Fruit fly (Drosophila melanogaster) whole organism, embryonic: Measurements from ENCODE around the gene trbl.

ENCODE experiments used
- Asciz ChIP-seq: fragments of 200-800 bp; sonication (Bioruptor generic); optimal IDR thresholded peaks from 2 replicates; lab custom pipeline; 2017; ENCODE audit warnings: missing biosample characterization, mild to moderate bottlenecking, missing genetic modification characterization, missing genetic modification reagents
- Blimp-1 ChIP-seq: fragments of 200-800 bp; sonication (Bioruptor generic); optimal IDR thresholded peaks from 3 replicates; lab custom pipeline; 2018; ENCODE audit warnings: missing biosample characterization, missing genetic modification characterization, mild to moderate bottlenecking, moderate library complexity, missing genetic modification reagents
- CG10543 ChIP-seq: fragments of 200-800 bp; sonication (Bioruptor generic); optimal IDR thresholded peaks from 3 replicates; lab custom pipeline; 2017; ENCODE audit warnings: missing biosample characterization, mild to moderate bottlenecking, missing genetic modification characterization, moderate library complexity
- CG10654 ChIP-seq: fragments of 200-800 bp; sonication (Bioruptor generic); optimal IDR thresholded peaks from 2 replicates; lab custom pipeline; 2016; ENCODE audit warnings: missing biosample characterization, missing genetic modification characterization
- CG11560 ChIP-seq: fragments of 200-800 bp; sonication (Bioruptor generic); IDR thresholded peaks from 3 replicates; pipeline ENCODE4 v1.3.6; 2022; ENCODE audit warnings: missing biosample characterization, missing genetic modification characterization
- CG13624 ChIP-seq: fragments of 200-800 bp; sonication (Bioruptor generic); optimal IDR thresholded peaks from 2 replicates; lab custom pipeline; 2016; ENCODE audit warnings: missing biosample characterization, missing genetic modification characterization
- CG13775 ChIP-seq: fragments of 200-800 bp; sonication (Bioruptor generic); optimal IDR thresholded peaks from 3 replicates; lab custom pipeline; 2017; ENCODE audit warnings: missing biosample characterization, mild to moderate bottlenecking, missing genetic modification characterization
- CG14014 ChIP-seq: fragments of 200-800 bp; sonication (Bioruptor generic); IDR thresholded peaks from 2 replicates; pipeline ENCODE4 v1.3.6; 2022; ENCODE audit warnings: missing biosample characterization, missing genetic modification characterization
- CG14441 ChIP-seq: fragments of 200-800 bp; sonication (Bioruptor generic); IDR thresholded peaks from 2 replicates; pipeline ENCODE4 v1.3.6; 2022; ENCODE audit warnings: missing biosample characterization, missing genetic modification characterization
- CG15601 ChIP-seq: fragments of 200-800 bp; sonication (Bioruptor generic); optimal IDR thresholded peaks from 3 replicates; lab custom pipeline; 2019; ENCODE audit warnings: missing biosample characterization, mild to moderate bottlenecking, missing genetic modification characterization, moderate library complexity
- CG17385 ChIP-seq: fragments of 200-800 bp; sonication (Bioruptor generic); optimal IDR thresholded peaks from 3 replicates; lab custom pipeline; 2018; ENCODE audit warnings: missing biosample characterization, mild to moderate bottlenecking, missing genetic modification characterization
- CG18476 ChIP-seq: fragments of 200-800 bp; sonication (Bioruptor generic); optimal IDR thresholded peaks from 2 replicates; lab custom pipeline; 2016; ENCODE audit warnings: missing biosample characterization, mild to moderate bottlenecking, missing genetic modification characterization
- CG2875 ChIP-seq: fragments of 200-800 bp; sonication (Bioruptor generic); optimal IDR thresholded peaks from 2 replicates; lab custom pipeline; 2017; ENCODE audit warnings: missing biosample characterization, mild to moderate bottlenecking, missing genetic modification characterization, missing genetic modification reagents
- CG31365 ChIP-seq: fragments of 200-800 bp; sonication (Bioruptor generic); optimal IDR thresholded peaks from 2 replicates; lab custom pipeline; 2018; ENCODE audit warnings: missing biosample characterization, mild to moderate bottlenecking, missing genetic modification characterization
- CG34422 ChIP-seq: fragments of 200-800 bp; sonication (Bioruptor generic); IDR thresholded peaks from 3 replicates; pipeline ENCODE4 v1.3.6; 2022; ENCODE audit warnings: missing biosample characterization, missing genetic modification characterization
- CG4328 ChIP-seq: fragments of 200-800 bp; sonication (Bioruptor generic); optimal IDR thresholded peaks from 3 replicates; lab custom pipeline; 2017; ENCODE audit warnings: missing biosample characterization, missing genetic modification reagents, missing genetic modification characterization
- CG5180 ChIP-seq: fragments of 200-800 bp; sonication (Bioruptor generic); optimal IDR thresholded peaks from 3 replicates; lab custom pipeline; 2017; ENCODE audit warnings: missing biosample characterization, missing genetic modification characterization, mild to moderate bottlenecking, moderate library complexity, missing genetic modification reagents
- CG5953 ChIP-seq: fragments of 200-800 bp; sonication (Bioruptor generic); IDR thresholded peaks from 2 replicates; pipeline ENCODE4 v1.3.6; 2022; ENCODE audit warnings: missing biosample characterization, missing genetic modification characterization
- CG6791 ChIP-seq: fragments of 200-800 bp; sonication (Bioruptor generic); IDR thresholded peaks from 3 replicates; pipeline ENCODE4 v1.3.6; 2022; ENCODE audit warnings: missing biosample characterization, missing genetic modification characterization; ENCODE audit not compliant: partially characterized antibody
- CG6813 ChIP-seq: fragments of 200-800 bp; sonication (Bioruptor generic); optimal IDR thresholded peaks from 2 replicates; lab custom pipeline; 2017; ENCODE audit warnings: missing biosample characterization, missing genetic modification characterization, mild to moderate bottlenecking, moderate library complexity, missing genetic modification reagents
- CG6854 ChIP-seq: fragments of 200-800 bp; sonication (Bioruptor generic); optimal IDR thresholded peaks from 3 replicates; lab custom pipeline; 2017; ENCODE audit warnings: missing biosample characterization, mild to moderate bottlenecking, missing genetic modification characterization
- CG9817 ChIP-seq: fragments of 200-800 bp; sonication (Bioruptor generic); optimal IDR thresholded peaks from 2 replicates; lab custom pipeline; 2018; ENCODE audit warnings: missing biosample characterization, mild to moderate bottlenecking, missing genetic modification characterization, moderate library complexity
- CkIIα-i1 ChIP-seq: fragments of 200-800 bp; sonication (Bioruptor generic); IDR thresholded peaks from 2 replicates; pipeline ENCODE4 v1.3.6; 2022; ENCODE audit warnings: missing biosample characterization, missing genetic modification characterization
- D19A ChIP-seq: fragments of 200-800 bp; optimal IDR thresholded peaks from 3 replicates; lab custom pipeline; 2019; ENCODE audit warnings: missing biosample characterization, mild to moderate bottlenecking, missing genetic modification characterization, moderate library complexity
- Dll ChIP-seq: fragments of 200-800 bp; sonication (Bioruptor generic); IDR thresholded peaks from 4 replicates; pipeline ENCODE4 v1.3.6; 2022; ENCODE audit warnings: missing biosample characterization, missing genetic modification characterization; ENCODE audit not compliant: partially characterized antibody
- GATAe ChIP-seq: fragments of 200-800 bp; sonication (Bioruptor generic); conservative IDR thresholded peaks from 2 replicates; pipeline ENCODE4 v1.3.6; 2022; ENCODE audit warnings: missing biosample characterization, missing genetic modification characterization
- Hmx ChIP-seq: fragments of 200-800 bp; sonication (Bioruptor generic); optimal IDR thresholded peaks from 2 replicates; lab custom pipeline; 2016; ENCODE audit warnings: missing biosample characterization, missing genetic modification characterization
- Hr39 ChIP-seq: fragments of >200 bp; optimal IDR thresholded peaks from 2 replicates; lab custom pipeline; 2017
- Rx ChIP-seq: fragments of 200-800 bp; sonication (Bioruptor generic); IDR thresholded peaks from 2 replicates; pipeline ENCODE4 v1.3.6; 2022; ENCODE audit warnings: missing biosample characterization, missing genetic modification characterization
- Tbp ChIP-seq: fragments of >200 bp; optimal IDR thresholded peaks from 2 replicates; lab custom pipeline; 2018; ENCODE audit warnings: missing biosample characterization, missing genetic modification characterization
- ash1 ChIP-seq: fragments of 200-800 bp; sonication (Bioruptor generic); optimal IDR thresholded peaks from 2 replicates; lab custom pipeline; 2018; ENCODE audit warnings: missing biosample characterization, mild to moderate bottlenecking, missing genetic modification characterization
- az2 ChIP-seq: fragments of 200-800 bp; sonication (Bioruptor generic); optimal IDR thresholded peaks from 3 replicates; lab custom pipeline; 2016; ENCODE audit warnings: missing biosample characterization, missing genetic modification characterization
- ci ChIP-seq: fragments of 200-800 bp; sonication (Bioruptor generic); IDR thresholded peaks from 3 replicates; pipeline ENCODE4 v1.3.6; 2022; ENCODE audit warnings: missing biosample characterization, missing genetic modification characterization
- croc ChIP-seq: fragments of 200-800 bp; sonication (Bioruptor generic); conservative IDR thresholded peaks from 3 replicates; pipeline ENCODE4 v1.3.6; 2022; ENCODE audit warnings: missing biosample characterization, missing genetic modification characterization
- en ChIP-seq: fragments of 200-800 bp; sonication (Bioruptor generic); optimal IDR thresholded peaks from 2 replicates; lab custom pipeline; 2016; ENCODE audit warnings: missing biosample characterization, missing genetic modification characterization
- fu2 ChIP-seq: fragments of 200-800 bp; sonication (Bioruptor generic); optimal IDR thresholded peaks from 2 replicates; lab custom pipeline; 2016; ENCODE audit warnings: missing biosample characterization, missing genetic modification characterization
- gro ChIP-seq: fragments of 200-800 bp; sonication (Bioruptor generic); optimal IDR thresholded peaks from 2 replicates; lab custom pipeline; 2016; ENCODE audit warnings: missing biosample characterization, missing genetic modification characterization
- gt ChIP-seq: fragments of 200-800 bp; sonication (Bioruptor generic); IDR thresholded peaks from 2 replicates; pipeline ENCODE4 v1.3.6; 2022; ENCODE audit warnings: missing biosample characterization, missing genetic modification characterization
- hbn ChIP-seq: fragments of 200-800 bp; sonication (Bioruptor generic); IDR thresholded peaks from 2 replicates; pipeline ENCODE4 v1.3.6; 2022; ENCODE audit warnings: missing biosample characterization, missing genetic modification characterization; ENCODE audit not compliant: partially characterized antibody
- pita ChIP-seq: fragments of 200-800 bp; sonication (Bioruptor generic); optimal IDR thresholded peaks from 2 replicates; lab custom pipeline; 2017; ENCODE audit warnings: missing biosample characterization, mild to moderate bottlenecking, missing genetic modification characterization
- sd ChIP-seq: fragments of 200-800 bp; sonication (Bioruptor generic); optimal IDR thresholded peaks from 3 replicates; lab custom pipeline; 2018; ENCODE audit warnings: missing biosample characterization, mild to moderate bottlenecking, missing genetic modification characterization, moderate library complexity
- ssp ChIP-seq: fragments of 200-800 bp; sonication (Bioruptor generic); IDR thresholded peaks from 2 replicates; pipeline ENCODE4 v1.3.6; 2022; ENCODE audit warnings: missing biosample characterization, missing genetic modification characterization
- stwl ChIP-seq: fragments of 200-800 bp; sonication (Bioruptor generic); optimal IDR thresholded peaks from 3 replicates; lab custom pipeline; 2018; ENCODE audit warnings: missing biosample characterization, mild to moderate bottlenecking, missing genetic modification characterization, moderate library complexity
- tgo ChIP-seq: fragments of 200-800 bp; sonication (Bioruptor generic); IDR thresholded peaks from 3 replicates; pipeline ENCODE4 v1.3.6; 2022; ENCODE audit warnings: missing biosample characterization, missing genetic modification characterization
- tll ChIP-seq, 2 experiments: fragments of 200-800 bp in 1 of 2; fragments of >200 bp in 1 of 2; sonication (Bioruptor generic) in 1 of 2; optimal IDR thresholded peaks; 2 replicates each; lab custom pipeline; 2017 to 2019; ENCODE audit warnings: missing biosample characterization in 2 of 2, missing genetic modification characterization in 2 of 2, mild to moderate bottlenecking in 1 of 2, moderate library complexity in 1 of 2
- toy ChIP-seq: fragments of 200-800 bp; sonication (Bioruptor generic); IDR thresholded peaks from 2 replicates; pipeline ENCODE4 v1.3.6; 2022; ENCODE audit warnings: missing biosample characterization, missing genetic modification characterization
- trh ChIP-seq: fragments of 200-800 bp; sonication (Bioruptor generic); optimal IDR thresholded peaks from 2 replicates; lab custom pipeline; 2016; ENCODE audit warnings: missing biosample characterization, missing genetic modification characterization
- unpg ChIP-seq: fragments of 200-800 bp; sonication (Bioruptor generic); optimal IDR thresholded peaks from 3 replicates; lab custom pipeline; 2018; ENCODE audit warnings: missing biosample characterization, mild to moderate bottlenecking, missing genetic modification characterization, moderate library complexity
- vvl ChIP-seq: fragments of 200-800 bp; sonication (Bioruptor generic); IDR thresholded peaks from 2 replicates; pipeline ENCODE4 v1.3.6; 2022; ENCODE audit warnings: missing biosample characterization, missing genetic modification characterization

The trbl gene

DNA sequence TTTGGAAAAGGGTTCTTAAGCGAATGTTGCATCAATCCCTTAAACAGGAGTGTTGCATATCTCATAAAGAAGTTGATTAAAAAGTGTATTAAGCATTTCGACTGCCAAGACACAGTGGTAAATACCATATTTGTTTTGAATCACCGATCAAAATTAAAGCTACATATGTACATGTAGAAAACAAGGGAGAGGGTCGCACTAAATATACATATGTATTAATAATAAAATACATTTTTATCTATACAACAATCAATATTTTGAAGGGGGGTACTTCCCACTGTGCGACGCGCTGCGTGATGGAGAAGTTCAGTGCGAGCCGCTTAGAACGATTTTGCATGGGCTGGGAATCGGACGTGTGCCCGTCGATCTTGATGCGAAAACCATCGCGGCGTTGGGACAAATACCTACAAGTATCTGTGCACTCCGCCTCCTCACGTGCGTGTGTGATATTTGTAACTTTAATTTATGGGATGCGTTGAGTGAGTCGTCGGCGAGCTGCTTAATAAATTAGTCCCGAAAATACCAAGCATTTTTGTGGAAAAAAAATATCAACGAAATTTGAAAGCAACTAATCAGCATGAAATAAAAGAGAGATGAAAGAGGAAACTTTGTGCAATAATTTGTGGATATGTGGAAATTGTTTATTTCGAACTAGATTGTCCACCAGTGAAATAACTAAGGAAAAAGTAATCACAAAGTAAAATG is 43.6 kb upstream of the trbl start (continued):
- no peak for TF ChIP-seq gro
- peak; percentile 69 for TF ChIP-seq CG9817 (tag; lab: Kevin White, UChicago)
- TF ChIP-seq CG14014 (GFP tag; lab: Robert Waterston, UW) = peak; percentile 88
- peak; percentile 62 for TF ChIP-seq CG15601
- TF ChIP-seq CG6854 (GFP tag; lab: Kevin White, UChicago) = peak; percentile 62
- TF ChIP-seq Dll (GFP tag; lab: Robert Waterston, UW) = no peak
- TF ChIP-seq stwl (tag; lab: Kevin White, UChicago) = no peak
- TF ChIP-seq CG10654 (GFP tag; lab: Kevin White, UChicago) = peak; percentile 75
- TF ChIP-seq CG31365 (tag; lab: Kevin White, UChicago) = peak; percentile 53
- peak; percentile 81 for TF ChIP-seq ssp (GFP tag; lab: Robert Waterston, UW)
- TF ChIP-seq fu2 (GFP tag; lab: Kevin White, UChicago) = no peak
- TF ChIP-seq Hmx = no peak
- peak; percentile 63 for TF ChIP-seq CG6791 (GFP tag; lab: Robert Waterston, UW)
- peak; percentile 50 for TF ChIP-seq CG4328 (GFP tag; lab: Kevin White, UChicago)
- TF ChIP-seq CG13624 = peak; percentile 16
- peak; percentile 86 for TF ChIP-seq toy
- TF ChIP-seq en (GFP tag; lab: Kevin White, UChicago) = no peak
- TF ChIP-seq CG34422 = peak; percentile 94
- TF ChIP-seq az2 (GFP tag; lab: Kevin White, UChicago) = peak; percentile 83
- TF ChIP-seq CG5180 (GFP tag; lab: Kevin White, UChicago) = peak; percentile 72
- peak; percentile 94 for TF ChIP-seq CG14441 (GFP tag; lab: Robert Waterston, UW)
- TF ChIP-seq vvl (GFP tag; lab: Robert Waterston, UW) = peak; percentile 96
- peak; percentile 83 for TF ChIP-seq Rx
- TF ChIP-seq CG5953 (GFP tag; lab: Robert Waterston, UW) = peak; percentile 85
- peak; percentile 83 for TF ChIP-seq CG2875 (GFP tag; lab: Kevin White, UChicago)
- no peak for TF ChIP-seq Tbp (GFP tag; lab: Kevin White, UChicago)
- TF ChIP-seq GATAe (GFP tag; lab: Robert Waterston, UW) = peak; percentile 63; the same call in 1 of the 2 replicates
- TF ChIP-seq gt = peak; percentile 68
- TF ChIP-seq CG18476 (GFP tag; lab: Kevin White, UChicago) = peak; percentile 53
- TF ChIP-seq hbn (GFP tag; lab: Robert Waterston, UW) = no peak
- peak; percentile 78 for TF ChIP-seq trh (GFP tag; lab: Kevin White, UChicago)
- 0 out of 3 replicates have a peak, but pooled peaks have one; percentile 48 for TF ChIP-seq CG11560 (tag; lab: Robert Waterston, UW)
- no peak for TF ChIP-seq tll (GFP tag; optimal IDR thresholded peaks at IDR 0.05; lab: Kevin White, UChicago)
- TF ChIP-seq sd = peak; percentile 92
- TF ChIP-seq Hr39 = no peak
- peak; percentile 75 for TF ChIP-seq croc (GFP tag; lab: Robert Waterston, UW)
- 0 out of 2 replicates have a peak, but pooled peaks have one; percentile 23 for TF ChIP-seq CkIIα-i1 (GFP tag; lab: Robert Waterston, UW)
- TF ChIP-seq ci (GFP tag; lab: Robert Waterston, UW) = peak; percentile 95
- peak; percentile 83 for TF ChIP-seq Asciz (GFP tag; lab: Kevin White, UChicago)
- TF ChIP-seq D19A = peak; percentile 78
- peak; percentile 85 for TF ChIP-seq Blimp-1 (GFP tag; lab: Kevin White, UChicago)
- peak; percentile 83 for TF ChIP-seq CG17385 (GFP tag; lab: Kevin White, UChicago)
- TF ChIP-seq CG10543 (GFP tag; lab: Kevin White, UChicago) = peak; percentile 9
- TF ChIP-seq CG13775 (GFP tag; lab: Kevin White, UChicago) = peak; percentile 79
- peak; percentile 91 for TF ChIP-seq tgo
- no peak for TF ChIP-seq ash1 (GFP tag; lab: Kevin White, UChicago)
- no peak for TF ChIP-seq pita (GFP tag; lab: Kevin White, UChicago)
- peak; percentile 85 for TF ChIP-seq CG6813 (GFP tag; lab: Kevin White, UChicago)
- TF ChIP-seq unpg (GFP tag; lab: Kevin White, UChicago) = peak; percentile 93
